Fruit fly (Drosophila melanogaster): Measurements from ENCODE around the gene RhoGAP16F.

The RhoGAP16F gene

dm6 chrX:18101778-18102177, 8.8 kb downstream of the RhoGAP16F start, which contains the start of gene Taf8:
Gene Taf8 (plus strand): TSS chrX:18101970.
- TF ChIP-seq inv (GFP tag; IDR thresholded peaks at IDR 0.05; ENCODE audit: partially characterized antibody) (peak; percentile 67), Elba2 (GFP tag; optimal IDR thresholded peaks at IDR 0.05) (no peak), shn (GFP tag; optimal IDR thresholded peaks at IDR 0.05) (peak; percentile 11), cad (GFP tag; optimal IDR thresholded peaks at IDR 0.05) (no peak), ftz-f1 (GFP tag; optimal IDR thresholded peaks at IDR 0.05) (no peak), sr (GFP tag; IDR thresholded peaks at IDR 0.05) (no peak), gfzf (GFP tag; optimal IDR thresholded peaks at IDR 0.05) (no peak), CG15073 (GFP tag; optimal IDR thresholded peaks at IDR 0.05) (no peak), pum (GFP tag; optimal IDR thresholded peaks at IDR 0.05) (no peak), tna (GFP tag; IDR thresholded peaks at IDR 0.05; ENCODE audit: partially characterized antibody) (peak; percentile 9; the same call in 1 of the 2 replicates), CG1529 (GFP tag; optimal IDR thresholded peaks at IDR 0.05) (no peak), CG14667 (GFP tag; IDR thresholded peaks at IDR 0.05) (no peak), otp (GFP tag; IDR thresholded peaks at IDR 0.05) (no peak), CG4328 (GFP tag; optimal IDR thresholded peaks at IDR 0.05) (no peak), Ptx1 (GFP tag; IDR thresholded peaks at IDR 0.05) (0 out of 2 replicates have a peak, but pooled peaks have one; percentile 35), CG12744 (GFP tag; optimal IDR thresholded peaks at IDR 0.05) (no peak), Drgx (GFP tag; IDR thresholded peaks at IDR 0.05) (no peak), NFAT (GFP tag; IDR thresholded peaks at IDR 0.05) (peak; percentile 39; the same call in 1 of the 2 replicates), Six4 (GFP tag; optimal IDR thresholded peaks at IDR 0.05) (no peak), CG11456 (GFP tag; IDR thresholded peaks at IDR 0.05) (0 out of 3 replicates have a peak, but pooled peaks have one; percentile 47), CG15269 (tag; optimal IDR thresholded peaks at IDR 0.05) (no peak), btn (GFP tag; optimal IDR thresholded peaks at IDR 0.05) (no peak), MBD-R2 (GFP tag; IDR thresholded peaks at IDR 0.05) (peak; percentile 67), nom (GFP tag; optimal IDR thresholded peaks at IDR 0.05) (no peak), CG18476 (GFP tag; optimal IDR thresholded peaks at IDR 0.05) (no peak), nerfin-2 (GFP tag; IDR thresholded peaks at IDR 0.05; ENCODE audit: partially characterized antibody) (peak; percentile 47; the same call in 1 of the 2 replicates), CG2199 (GFP tag; IDR thresholded peaks at IDR 0.05) (no peak), sim (GFP tag; IDR thresholded peaks at IDR 0.05) (no peak), Mrtf (GFP tag; IDR thresholded peaks at IDR 0.05) (0 out of 3 replicates have a peak, but pooled peaks have one; percentile 19), knrl (GFP tag; IDR thresholded peaks at IDR 0.05; ENCODE audit: partially characterized antibody) (peak; percentile 71; the same call in 2 of the 3 replicates), CG30403 (GFP tag; optimal IDR thresholded peaks at IDR 0.05) (peak; percentile 4), CG5953 (GFP tag; IDR thresholded peaks at IDR 0.05) (no peak), sna (GFP tag; IDR thresholded peaks at IDR 0.05; ENCODE audit: partially characterized antibody) (0 out of 2 replicates have a peak, but pooled peaks have one; percentile 15), CG13894 (tag; optimal IDR thresholded peaks at IDR 0.05) (no peak), Antp (GFP tag; optimal IDR thresholded peaks at IDR 0.05) (peak; percentile 12), bbx (GFP tag; IDR thresholded peaks at IDR 0.05; ENCODE audit: partially characterized antibody) (peak; percentile 73), emc (GFP tag; optimal IDR thresholded peaks at IDR 0.05) (no peak), CG13775 (GFP tag; optimal IDR thresholded peaks at IDR 0.05) (peak; percentile 14), sens-2 (GFP tag; IDR thresholded peaks at IDR 0.05) (no peak), sima (GFP tag; optimal IDR thresholded peaks at IDR 0.05) (no peak), pb (GFP tag; optimal IDR thresholded peaks at IDR 0.05) (no peak), CG13624 (GFP tag; optimal IDR thresholded peaks at IDR 0.05) (no peak), vfl (GFP tag; optimal IDR thresholded peaks at IDR 0.05) (no peak), CG42726 (GFP tag; IDR thresholded peaks at IDR 0.05; ENCODE audit: partially characterized antibody) (peak; percentile 60), CG2678 (tag; optimal IDR thresholded peaks at IDR 0.05) (no peak), C15 (GFP tag; IDR thresholded peaks at IDR 0.05) (no peak), CG15514 (GFP tag; optimal IDR thresholded peaks at IDR 0.05) (no peak), lbe (GFP tag; optimal IDR thresholded peaks at IDR 0.05) (no peak), Myb (GFP tag; optimal IDR thresholded peaks at IDR 0.05) (no peak), ind (GFP tag; optimal IDR thresholded peaks at IDR 0.05) (no peak), CG10462 (GFP tag; optimal IDR thresholded peaks at IDR 0.05) (no peak), CG4360 (GFP tag; IDR thresholded peaks at IDR 0.05) (no peak)

Data from whole organism, embryonic.